Worm (Caenorhabditis elegans) whole organism, midembryonic: Measurements from ENCODE around the gene K09E4.4.

Experiments
- T22C8.4 ChIP-seq: fragments of 200-800 bp; sonication (Bioruptor generic); IDR thresholded peaks from 2 replicates; pipeline ENCODE4 v1.3.6; 2022; ENCODE audit warnings: missing genetic modification characterization, missing compliant biosample characterization
- cog-1 ChIP-seq: sonication (generic microtip); optimal IDR thresholded peaks from 2 replicates; lab custom pipeline; 2016; ENCODE audit warnings: missing genetic modification characterization, missing compliant biosample characterization
- flt-1 ChIP-seq: fragments of 200-800 bp; sonication (Bioruptor generic); IDR thresholded peaks from 2 replicates; pipeline ENCODE4 v1.3.6; 2022; ENCODE audit warnings: missing genetic modification characterization, missing compliant biosample characterization
- klf-2 ChIP-seq: fragments of 200-800 bp; sonication (Bioruptor generic); conservative IDR thresholded peaks from 2 replicates; pipeline ENCODE4 v1.3.6; 2022; ENCODE audit warnings: missing genetic modification reagents, missing genetic modification characterization, missing compliant biosample characterization
- med-1 ChIP-seq: sonication (generic microtip); optimal IDR thresholded peaks from 2 replicates; lab custom pipeline; 2017; ENCODE audit warnings: missing genetic modification characterization, mild to moderate bottlenecking, missing compliant biosample characterization, antibody characterized with exemption, missing genetic modification reagents; ENCODE audit not compliant: insufficient read depth
- ref-1 ChIP-seq: fragments of 200-800 bp; sonication (Bioruptor generic); conservative IDR thresholded peaks from 2 replicates; pipeline ENCODE4 v1.3.6; 2022; ENCODE audit warnings: missing genetic modification reagents, missing genetic modification characterization, missing compliant biosample characterization
- tab-1 ChIP-seq: fragments of 200-800 bp; sonication (Bioruptor generic); IDR thresholded peaks from 2 replicates; pipeline ENCODE4 v1.3.6; 2022; ENCODE audit warnings: missing genetic modification characterization, missing compliant biosample characterization
- ztf-23 ChIP-seq: fragments of 200-800 bp; sonication (Bioruptor generic); IDR thresholded peaks from 2 replicates; pipeline ENCODE4 v1.3.6; 2022; ENCODE audit warnings: missing genetic modification reagents, missing genetic modification characterization, missing compliant biosample characterization
- ztf-29 ChIP-seq: fragments of 200-800 bp; sonication (Bioruptor generic); IDR thresholded peaks from 2 replicates; pipeline ENCODE4 v1.3.6; 2022; ENCODE audit warnings: missing genetic modification reagents, missing genetic modification characterization, missing compliant biosample characterization

The K09E4.4 gene

ce11 chrII:14122065-14122464, at the start of gene K09E4.4:
K09E4.4 (minus strand) TSS chrII:14122165.
- TF ChIP-seq ztf-29 (GFP tag; lab: Robert Waterston, UW) (no peak), med-1 (no peak), ref-1 (no peak), klf-2 (no peak), T22C8.4 (GFP tag; lab: Robert Waterston, UW) (no peak), tab-1 (no peak), ztf-23 (no peak), cog-1 (tag; lab: Kevin White, UChicago) (no peak), flt-1 (GFP tag; lab: Robert Waterston, UW) (no peak)

ce11 chrII:14171558-14171957, 49.6 kb upstream of the K09E4.4 start, which contains the start of gene eat-2:
eat-2 (minus strand) TSS chrII:14171658.
- TF ChIP-seq tab-1 (no peak), flt-1 (GFP tag; lab: Robert Waterston, UW) (no peak), T22C8.4 (GFP tag; lab: Robert Waterston, UW) (no peak), med-1 (no peak), ref-1 (no peak), ztf-29 (GFP tag; lab: Robert Waterston, UW) (no peak)

- TF ChIP-seq tab-1 (no peak), med-1 (no peak), T22C8.4 (GFP tag; lab: Robert Waterston, UW) (no peak), ref-1 (no peak), ztf-23 (no peak), cog-1 (tag; lab: Kevin White, UChicago) (no peak), klf-2 (no peak), ztf-29 (GFP tag; lab: Robert Waterston, UW) (no peak), flt-1 (GFP tag; lab: Robert Waterston, UW) (no peak)
Measured at ce11 chrII:14165430-14165929, 43.5 kb upstream of the K09E4.4 start.

- TF ChIP-seq med-1 (no peak), tab-1 (no peak), cog-1 (tag; lab: Kevin White, UChicago) (no peak), flt-1 (GFP tag; lab: Robert Waterston, UW) (no peak), ref-1 (no peak), ztf-23 (no peak), ztf-29 (GFP tag; lab: Robert Waterston, UW) (no peak), klf-2 (no peak), T22C8.4 (GFP tag; lab: Robert Waterston, UW) (no peak)
Measured at ce11 chrII:14155259-14156023, 33.5 kb upstream of the K09E4.4 start, which contains the start of the genes rpl-43 and xrn-2. rpl-43 (plus strand) TSS chrII:14155294. xrn-2 (plus strand) TSS chrII:14155768.

- TF ChIP-seq tab-1 (peak; percentile 28; the same call in 1 of the 2 replicates), cog-1 (tag; lab: Kevin White, UChicago) (peak; percentile 74), T22C8.4 (GFP tag; lab: Robert Waterston, UW) (0 out of 2 replicates have a peak, but pooled peaks have one; percentile 11), flt-1 (GFP tag; lab: Robert Waterston, UW) (peak; percentile 88), ztf-23 (peak; percentile 92), ztf-29 (GFP tag; lab: Robert Waterston, UW) (peak; percentile 22; the same call in 1 of the 2 replicates), klf-2 (peak; percentile 79), med-1 (no peak), ref-1 (no peak)
Measured at ce11 chrII:14154357-14154756, 32.4 kb upstream of the K09E4.4 start, which contains the start of gene Y48B6A.1. Y48B6A.1 (minus strand) TSS chrII:14154373.

ce11 chrII:14152274-14152673, 30.3 kb upstream of the K09E4.4 start:
- TF ChIP-seq T22C8.4 (GFP tag; lab: Robert Waterston, UW) = no peak
- no peak for TF ChIP-seq ztf-29 (GFP tag; lab: Robert Waterston, UW)
- TF ChIP-seq flt-1 (GFP tag; lab: Robert Waterston, UW) = no peak
- TF ChIP-seq med-1 = no peak
- TF ChIP-seq klf-2 = no peak
- TF ChIP-seq cog-1 (tag; lab: Kevin White, UChicago) = no peak
- no peak for TF ChIP-seq tab-1
- no peak for TF ChIP-seq ref-1
- TF ChIP-seq ztf-23 = no peak

ce11 chrII:14150031-14150430, 28.1 kb upstream of the K09E4.4 start, which contains the start of gene W03H9.1:
W03H9.1 (minus strand) TSS chrII:14150131.
- TF ChIP-seq ref-1 = no peak
- TF ChIP-seq ztf-29 (GFP tag; lab: Robert Waterston, UW) = no peak
- TF ChIP-seq flt-1 (GFP tag; lab: Robert Waterston, UW) = no peak
- no peak for TF ChIP-seq T22C8.4 (GFP tag; lab: Robert Waterston, UW)
- TF ChIP-seq cog-1 (tag; lab: Kevin White, UChicago) = no peak
- no peak for TF ChIP-seq med-1

ce11 chrII:14143838-14144268, 21.9 kb upstream of the K09E4.4 start, which contains the start of gene W03H9.2:
W03H9.2 (minus strand) TSS chrII:14143869.
- TF ChIP-seq cog-1 (tag; lab: Kevin White, UChicago) (peak; percentile 92), ref-1 (no peak), ztf-23 (peak; percentile 80), ztf-29 (GFP tag; lab: Robert Waterston, UW) (0 out of 2 replicates have a peak, but pooled peaks have one; percentile 56), med-1 (no peak), klf-2 (peak; percentile 78), flt-1 (GFP tag; lab: Robert Waterston, UW) (peak; percentile 66), tab-1 (no peak), T22C8.4 (GFP tag; lab: Robert Waterston, UW) (no peak)

ce11 chrII:14142098-14142554, 20.2 kb upstream of the K09E4.4 start, which contains the start of gene cacn-1:
cacn-1 (minus strand) TSS chrII:14142148.
- peak; percentile 27; the same call in 1 of the 2 replicates for TF ChIP-seq ztf-29 (GFP tag; lab: Robert Waterston, UW)
- 0 out of 2 replicates have a peak, but pooled peaks have one; percentile 9 for TF ChIP-seq flt-1 (GFP tag; lab: Robert Waterston, UW)
- peak; percentile 80 for TF ChIP-seq ztf-23
- 0 out of 2 replicates have a peak, but pooled peaks have one; percentile 45 for TF ChIP-seq tab-1
- TF ChIP-seq klf-2 = 0 out of 2 replicates have a peak, but pooled peaks have one; percentile 43
